Worm (Caenorhabditis elegans): ENCODE results near the gene clec-229.
"Not testable (repeated sequence)": the region's sequence is repeated elsewhere in the genome, so short reads cannot be mapped to it uniquely, and the experiment has no call there.

DNA sequence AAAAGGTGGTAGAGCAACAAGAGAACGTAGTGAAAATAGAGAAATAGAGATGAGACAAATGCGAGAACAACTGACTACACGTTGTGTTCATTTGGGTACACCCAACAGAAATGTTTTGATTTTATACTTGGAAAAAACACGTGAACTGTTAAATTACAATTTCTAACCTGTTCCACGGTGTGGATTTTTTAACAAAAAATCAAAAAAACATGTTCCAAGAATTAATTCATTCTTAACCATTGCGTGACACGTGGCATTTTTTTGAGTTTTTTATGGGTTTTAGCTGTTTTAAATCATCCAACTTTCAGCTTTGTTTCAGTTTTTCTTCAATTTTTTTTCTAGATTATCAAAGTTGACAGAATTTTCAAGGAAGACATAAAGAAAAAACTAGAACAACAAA lies 20.1 kb upstream of the clec-229 start, which contains the start of gene ech-1.1:
- TF ChIP-seq dao-5, W03F9.2, him-1 (tag; optimal IDR thresholded peaks at IDR 0.05): not testable (repeated sequence)

All from whole organism, L4/young adult.